Worm (Caenorhabditis elegans): ENCODE results near the gene E02H1.5.
A peak's percentile ranks its signal among the peaks of the same experiment; 100 is the strongest.

Gene E02H1.5

ce11 chrII:9644438-9644837 lies 49.4 kb downstream of the E02H1.5 start, which contains the start of gene fzr-1:
TSS of gene fzr-1 (minus strand) at chrII:9644466.
- TF ChIP-seq klf-2 (GFP tag; conservative IDR thresholded peaks at IDR 0.05): no peak
- TF ChIP-seq tab-1 (GFP tag; IDR thresholded peaks at IDR 0.05): no peak

DNA sequence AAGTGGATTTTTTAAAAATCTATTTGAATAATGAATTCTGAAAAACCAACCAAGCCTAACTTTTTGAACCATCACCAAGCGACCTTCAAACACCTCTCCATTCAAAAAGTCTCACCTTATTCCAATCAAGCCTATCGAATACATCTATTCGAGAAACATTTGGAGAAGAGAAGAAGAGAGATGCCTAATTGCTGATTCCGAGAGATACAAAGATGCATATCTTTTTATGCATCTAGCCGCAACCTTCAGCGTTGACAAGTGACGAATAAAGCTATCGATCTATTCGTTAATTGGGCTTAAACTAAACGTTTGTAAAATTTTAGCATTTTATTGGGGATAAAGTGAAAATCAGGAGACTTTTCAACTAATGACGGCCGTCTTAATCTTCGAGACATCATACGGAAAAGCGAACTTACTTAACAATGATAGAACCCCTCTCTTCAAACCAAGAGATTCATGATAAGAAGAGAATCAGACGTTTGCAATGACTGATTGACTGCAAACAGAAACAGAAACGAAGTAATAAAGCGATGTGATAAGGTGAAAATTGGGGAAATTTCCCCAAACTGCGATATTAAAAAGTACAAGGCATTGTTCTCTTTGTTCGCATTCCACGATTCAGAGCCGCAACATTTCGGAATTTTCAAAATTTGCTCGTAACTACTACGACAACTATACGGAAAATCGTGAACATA lies 50.1 kb downstream of the E02H1.5 start:
- TF ChIP-seq flt-1 (GFP tag; IDR thresholded peaks at IDR 0.05): no peak
- no peak for TF ChIP-seq T22C8.4 (GFP tag; IDR thresholded peaks at IDR 0.05)
- TF ChIP-seq ztf-29 (GFP tag; IDR thresholded peaks at IDR 0.05): peak; percentile 25; the same call in 1 of the 2 replicates
- TF ChIP-seq ref-1 (GFP tag; conservative IDR thresholded peaks at IDR 0.05): no peak
- no peak for TF ChIP-seq cog-1 (tag; optimal IDR thresholded peaks at IDR 0.05)
- no peak for TF ChIP-seq tab-1 (GFP tag; IDR thresholded peaks at IDR 0.05)
- TF ChIP-seq klf-2 (GFP tag; conservative IDR thresholded peaks at IDR 0.05): no peak
- TF ChIP-seq med-1 (GFP tag; optimal IDR thresholded peaks at IDR 0.05; ENCODE audit: insufficient read depth): no peak

DNA sequence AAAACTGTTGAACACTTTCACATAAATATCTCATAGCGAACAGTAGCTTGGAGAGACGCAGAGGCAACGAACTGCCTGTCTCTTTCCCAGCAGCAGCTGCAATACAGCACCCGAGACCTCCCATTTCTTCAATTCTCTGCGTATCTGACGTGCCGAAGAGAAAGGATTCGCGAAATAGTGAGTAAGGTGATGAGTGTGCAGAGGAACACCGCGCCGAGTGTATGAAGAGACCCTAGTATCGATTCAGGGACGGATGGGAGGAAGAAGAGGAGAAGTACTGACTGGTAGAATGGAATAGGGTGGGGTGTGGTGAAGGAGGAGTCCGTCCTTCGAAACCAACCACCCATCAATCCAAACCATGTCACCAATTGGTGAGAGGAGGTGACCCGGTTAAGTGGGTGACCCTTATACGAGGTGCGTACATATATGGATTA lies 51.1 kb downstream of the E02H1.5 start:
- TF ChIP-seq T22C8.4 (GFP tag; IDR thresholded peaks at IDR 0.05) (peak; percentile 82), tab-1 (GFP tag; IDR thresholded peaks at IDR 0.05) (0 out of 2 replicates have a peak, but pooled peaks have one; percentile 53), ref-1 (GFP tag; conservative IDR thresholded peaks at IDR 0.05) (no peak), flt-1 (GFP tag; IDR thresholded peaks at IDR 0.05) (peak; percentile 67; the same call in 1 of the 2 replicates), med-1 (GFP tag; optimal IDR thresholded peaks at IDR 0.05; ENCODE audit: insufficient read depth) (no peak), ztf-23 (GFP tag; IDR thresholded peaks at IDR 0.05) (peak; percentile 62; the same call in 1 of the 2 replicates), klf-2 (GFP tag; conservative IDR thresholded peaks at IDR 0.05) (no peak), cog-1 (tag; optimal IDR thresholded peaks at IDR 0.05) (peak; percentile 65), ztf-29 (GFP tag; IDR thresholded peaks at IDR 0.05) (no peak)
